Fruit fly (Drosophila melanogaster) whole organism, embryonic: Measurements from ENCODE around the gene MED14.
A peak's percentile ranks its signal among the peaks of the same experiment; 100 is the strongest.

Experiments
- Aef1 ChIP-seq: fragments of 200-800 bp; sonication (Bioruptor generic); IDR thresholded peaks from 3 replicates; pipeline ENCODE4 v1.3.6; 2022; ENCODE audit warnings: missing biosample characterization, missing genetic modification characterization
- CG10267 ChIP-seq: fragments of 200-800 bp; sonication (Bioruptor generic); optimal IDR thresholded peaks from 2 replicates; lab custom pipeline; 2018; ENCODE audit warnings: missing biosample characterization, mild to moderate bottlenecking, missing genetic modification characterization, moderate library complexity
- CG10274 ChIP-seq: fragments of 200-800 bp; sonication (Bioruptor generic); optimal IDR thresholded peaks from 3 replicates; lab custom pipeline; 2017; ENCODE audit warnings: missing biosample characterization, mild to moderate bottlenecking, missing genetic modification characterization
- CG11696 ChIP-seq: fragments of 200-800 bp; sonication (Bioruptor generic); IDR thresholded peaks from 2 replicates; pipeline ENCODE4 v1.3.6; 2022; ENCODE audit warnings: missing biosample characterization, missing genetic modification characterization
- CG12659 ChIP-seq: fragments of 200-800 bp; sonication (Bioruptor generic); optimal IDR thresholded peaks from 3 replicates; lab custom pipeline; 2017; ENCODE audit warnings: mild to moderate bottlenecking, missing biosample characterization, missing genetic modification reagents, missing genetic modification characterization
- CG12769 ChIP-seq: fragments of 200-800 bp; sonication (Bioruptor generic); optimal IDR thresholded peaks from 2 replicates; lab custom pipeline; 2019; ENCODE audit warnings: missing biosample characterization, mild to moderate bottlenecking, missing genetic modification characterization, moderate library complexity
- CG13894 ChIP-seq: fragments of 200-800 bp; sonication (Bioruptor generic); optimal IDR thresholded peaks from 3 replicates; lab custom pipeline; 2018; ENCODE audit warnings: missing biosample characterization, mild to moderate bottlenecking, missing genetic modification characterization, moderate library complexity
- CG16779 ChIP-seq: fragments of 200-800 bp; sonication (Bioruptor generic); IDR thresholded peaks from 2 replicates; pipeline ENCODE4 v1.3.6; 2022; ENCODE audit warnings: missing biosample characterization, missing genetic modification characterization
- CG17186 ChIP-seq: fragments of 200-800 bp; sonication (Bioruptor generic); optimal IDR thresholded peaks from 3 replicates; lab custom pipeline; 2017; ENCODE audit warnings: missing biosample characterization, missing genetic modification reagents, missing genetic modification characterization
- CG17328 ChIP-seq: fragments of 200-800 bp; sonication (Bioruptor generic); IDR thresholded peaks from 2 replicates; pipeline ENCODE4 v1.3.6; 2022; ENCODE audit warnings: missing biosample characterization, missing genetic modification characterization
- CG17912 ChIP-seq: fragments of 200-800 bp; sonication (Bioruptor generic); optimal IDR thresholded peaks from 2 replicates; lab custom pipeline; 2018; ENCODE audit warnings: missing biosample characterization, mild to moderate bottlenecking, missing genetic modification characterization
- CG2120 ChIP-seq: fragments of 200-800 bp; sonication (Bioruptor generic); optimal IDR thresholded peaks from 3 replicates; lab custom pipeline; 2016; ENCODE audit warnings: missing biosample characterization, missing genetic modification characterization
- CG2712 ChIP-seq: fragments of 200-800 bp; optimal IDR thresholded peaks from 3 replicates; lab custom pipeline; 2019; ENCODE audit warnings: missing biosample characterization, mild to moderate bottlenecking, missing genetic modification characterization, moderate library complexity
- CG30403 ChIP-seq: fragments of 200-800 bp; sonication (Bioruptor generic); optimal IDR thresholded peaks from 3 replicates; lab custom pipeline; 2016; ENCODE audit warnings: missing biosample characterization, missing genetic modification characterization
- CG30431 ChIP-seq: fragments of 200-800 bp; sonication (Bioruptor generic); optimal IDR thresholded peaks from 2 replicates; lab custom pipeline; 2017; ENCODE audit warnings: missing biosample characterization, missing genetic modification characterization
- CG32767 ChIP-seq: fragments of 200-800 bp; sonication (Bioruptor generic); IDR thresholded peaks from 2 replicates; pipeline ENCODE4 v1.3.6; 2022; ENCODE audit warnings: missing biosample characterization, missing genetic modification characterization
- CG3995 ChIP-seq: fragments of 200-800 bp; sonication (Bioruptor generic); optimal IDR thresholded peaks from 3 replicates; lab custom pipeline; 2016; ENCODE audit warnings: missing biosample characterization, missing genetic modification characterization
- CG4404 ChIP-seq: fragments of 200-800 bp; sonication (Bioruptor generic); IDR thresholded peaks from 2 replicates; pipeline ENCODE4 v1.3.6; 2022; ENCODE audit warnings: missing biosample characterization, missing genetic modification characterization
- CG8281 ChIP-seq: fragments of 200-800 bp; sonication (Bioruptor generic); optimal IDR thresholded peaks from 2 replicates; lab custom pipeline; 2018; ENCODE audit warnings: missing biosample characterization, mild to moderate bottlenecking, missing genetic modification characterization, moderate library complexity
- CG9609 ChIP-seq: fragments of 200-800 bp; sonication (Bioruptor generic); optimal IDR thresholded peaks from 3 replicates; lab custom pipeline; 2016; ENCODE audit warnings: missing biosample characterization, missing genetic modification characterization
- CG9932 ChIP-seq: fragments of 200-800 bp; sonication (Bioruptor generic); IDR thresholded peaks from 2 replicates; pipeline ENCODE4 v1.3.6; 2022; ENCODE audit warnings: missing biosample characterization, missing genetic modification characterization
- CHES-1-like ChIP-seq: fragments of 200-800 bp; sonication (Bioruptor generic); optimal IDR thresholded peaks from 2 replicates; lab custom pipeline; 2016; ENCODE audit warnings: missing biosample characterization, missing genetic modification characterization
- Camta ChIP-seq: fragments of 200-800 bp; sonication (Bioruptor generic); optimal IDR thresholded peaks from 2 replicates; lab custom pipeline; 2016; ENCODE audit warnings: missing biosample characterization, missing genetic modification characterization
- E2f2 ChIP-seq: fragments of 200-800 bp; sonication (Bioruptor generic); IDR thresholded peaks from 2 replicates; pipeline ENCODE4 v1.3.6; 2022; ENCODE audit warnings: missing biosample characterization, missing genetic modification characterization
- Hand ChIP-seq: fragments of 200-800 bp; sonication (Bioruptor generic); optimal IDR thresholded peaks from 2 replicates; lab custom pipeline; 2017; ENCODE audit warnings: mild to moderate bottlenecking, missing biosample characterization, missing genetic modification reagents, missing genetic modification characterization
- HmgZ ChIP-seq: fragments of 200-800 bp; sonication (Bioruptor generic); optimal IDR thresholded peaks from 2 replicates; lab custom pipeline; 2018; ENCODE audit warnings: missing biosample characterization, mild to moderate bottlenecking, missing genetic modification characterization
- Hmr ChIP-seq: fragments of 200-800 bp; sonication (Bioruptor generic); optimal IDR thresholded peaks from 3 replicates; lab custom pipeline; 2017; ENCODE audit warnings: mild to moderate bottlenecking, missing biosample characterization, missing genetic modification reagents, missing genetic modification characterization
- Max ChIP-seq: fragments of 200-800 bp; sonication (Bioruptor generic); optimal IDR thresholded peaks from 2 replicates; lab custom pipeline; 2016; ENCODE audit warnings: missing biosample characterization, mild to moderate bottlenecking, missing genetic modification characterization
- Nf-YB ChIP-seq: fragments of 200-800 bp; sonication (Bioruptor generic); optimal IDR thresholded peaks from 3 replicates; lab custom pipeline; 2019; ENCODE audit warnings: missing biosample characterization, mild to moderate bottlenecking, missing genetic modification characterization, moderate library complexity
- Nf-YC ChIP-seq: fragments of 200-800 bp; optimal IDR thresholded peaks from 3 replicates; lab custom pipeline; 2019; ENCODE audit warnings: missing biosample characterization, mild to moderate bottlenecking, missing genetic modification characterization, moderate library complexity
- Rx ChIP-seq: fragments of 200-800 bp; sonication (Bioruptor generic); IDR thresholded peaks from 2 replicates; pipeline ENCODE4 v1.3.6; 2022; ENCODE audit warnings: missing biosample characterization, missing genetic modification characterization
- Sox100B ChIP-seq: fragments of 200-800 bp; sonication (Bioruptor generic); optimal IDR thresholded peaks from 3 replicates; lab custom pipeline; 2018; ENCODE audit warnings: missing biosample characterization, mild to moderate bottlenecking, missing genetic modification characterization
- Stat92E ChIP-seq, 3 experiments: fragments of >200 bp in 2 of 3; fragments of 200-800 bp in 1 of 3; sonication (Bioruptor generic) in 1 of 3; optimal IDR thresholded peaks; 2 replicates each; lab custom pipeline; 2017 to 2019; ENCODE audit warnings: missing biosample characterization in 3 of 3, missing genetic modification characterization in 3 of 3, mild to moderate bottlenecking in 1 of 3, moderate library complexity in 1 of 3
- Taf1 ChIP-seq: fragments of 200-800 bp; sonication (Bioruptor generic); IDR thresholded peaks from 2 replicates; pipeline ENCODE4 v1.3.6; 2022; ENCODE audit warnings: missing biosample characterization, missing genetic modification characterization
- Usf ChIP-seq: fragments of 200-800 bp; sonication (Bioruptor generic); optimal IDR thresholded peaks from 2 replicates; lab custom pipeline; 2017; ENCODE audit warnings: missing genotype, missing biosample characterization, missing genetic modification characterization
- al ChIP-seq: fragments of 200-800 bp; sonication (Bioruptor generic); IDR thresholded peaks from 2 replicates; pipeline ENCODE4 v1.3.6; 2022; ENCODE audit warnings: missing biosample characterization, missing genetic modification characterization
- danr ChIP-seq: fragments of 200-800 bp; sonication (Bioruptor generic); IDR thresholded peaks from 2 replicates; pipeline ENCODE4 v1.3.6; 2022; ENCODE audit warnings: missing biosample characterization, missing genetic modification characterization
- dimm ChIP-seq: fragments of 200-800 bp; sonication (Bioruptor generic); IDR thresholded peaks from 2 replicates; pipeline ENCODE4 v1.3.6; 2022; ENCODE audit warnings: missing biosample characterization, missing genetic modification characterization
- dmrt99B ChIP-seq: fragments of 200-800 bp; sonication (Bioruptor generic); optimal IDR thresholded peaks from 2 replicates; lab custom pipeline; 2018; ENCODE audit warnings: missing biosample characterization, mild to moderate bottlenecking, missing genetic modification characterization, moderate library complexity
- ftz-f1 ChIP-seq: fragments of 200-800 bp; sonication (Bioruptor generic); optimal IDR thresholded peaks from 2 replicates; lab custom pipeline; 2016; ENCODE audit warnings: missing biosample characterization, missing genetic modification characterization
- gcm ChIP-seq: fragments of 200-800 bp; sonication (Bioruptor generic); optimal IDR thresholded peaks from 2 replicates; lab custom pipeline; 2019; ENCODE audit warnings: missing biosample characterization, mild to moderate bottlenecking, missing genetic modification characterization, moderate library complexity
- grn ChIP-seq: fragments of 200-800 bp; sonication (Bioruptor generic); optimal IDR thresholded peaks from 3 replicates; lab custom pipeline; 2017; ENCODE audit warnings: missing biosample characterization, missing genetic modification characterization
- maf-S ChIP-seq: fragments of 200-800 bp; sonication (Bioruptor generic); optimal IDR thresholded peaks from 2 replicates; lab custom pipeline; 2016; ENCODE audit warnings: missing biosample characterization, missing genetic modification characterization
- pfk ChIP-seq: fragments of 200-800 bp; sonication (Bioruptor generic); optimal IDR thresholded peaks from 2 replicates; lab custom pipeline; 2018; ENCODE audit warnings: missing biosample characterization, mild to moderate bottlenecking, missing genetic modification characterization, moderate library complexity
- schlank ChIP-seq: fragments of 200-800 bp; sonication (Bioruptor generic); optimal IDR thresholded peaks from 2 replicates; lab custom pipeline; 2018; ENCODE audit warnings: missing biosample characterization, mild to moderate bottlenecking, missing genetic modification characterization
- sisA ChIP-seq: fragments of 200-800 bp; sonication (Bioruptor generic); IDR thresholded peaks from 2 replicates; pipeline ENCODE4 v1.3.6; 2022; ENCODE audit warnings: missing biosample characterization, missing genetic modification characterization
- tgo ChIP-seq: fragments of 200-800 bp; sonication (Bioruptor generic); IDR thresholded peaks from 3 replicates; pipeline ENCODE4 v1.3.6; 2022; ENCODE audit warnings: missing biosample characterization, missing genetic modification characterization
- zen ChIP-seq: fragments of 200-800 bp; sonication (Bioruptor generic); optimal IDR thresholded peaks from 3 replicates; lab custom pipeline; 2018; ENCODE audit warnings: missing biosample characterization, mild to moderate bottlenecking, missing genetic modification characterization, moderate library complexity

Gene MED14

dm6 chr3L:626498-627369 lies 33.7 kb downstream of the MED14 start (continued):
- TF ChIP-seq gcm (GFP tag; lab: Kevin White, UChicago) (peak; percentile 22), CG30431 (peak; percentile 20), Max (GFP tag; lab: Kevin White, UChicago) (peak; percentile 1), Stat92E (GFP tag; optimal IDR thresholded peaks at IDR 0.05; lab: Kevin White, UChicago) (peak in 1 of 3 experiments; percentile 47), Rx (GFP tag; lab: Robert Waterston, UW) (peak; percentile 52; the same call in 1 of the 2 replicates), ftz-f1 (GFP tag; lab: Kevin White, UChicago) (peak; percentile 36), Usf (GFP tag; lab: Kevin White, UChicago) (peak; percentile 1), CG9932 (GFP tag; lab: Robert Waterston, UW) (peak; percentile 68), CG13894 (tag; lab: Kevin White, UChicago) (peak; percentile 74), CG4404 (GFP tag; lab: Robert Waterston, UW) (peak; percentile 33; the same call in 1 of the 2 replicates), CG32767 (GFP tag; lab: Robert Waterston, UW) (peak; percentile 26; the same call in 1 of the 2 replicates), Nf-YC (tag; lab: Kevin White, UChicago) (peak; percentile 34), CG3995 (GFP tag; lab: Kevin White, UChicago) (no peak), CG16779 (GFP tag; lab: Robert Waterston, UW) (0 out of 2 replicates have a peak, but pooled peaks have one; percentile 29), schlank (tag; lab: Kevin White, UChicago) (peak; percentile 27), dimm (GFP tag; lab: Robert Waterston, UW) (no peak), tgo (GFP tag; lab: Robert Waterston, UW) (peak; percentile 67), pfk (GFP tag; lab: Kevin White, UChicago) (no peak), Aef1 (GFP tag; lab: Robert Waterston, UW) (peak; percentile 78), grn (GFP tag; lab: Kevin White, UChicago) (peak; percentile 57), Hand (GFP tag; lab: Kevin White, UChicago) (no peak), al (GFP tag; lab: Robert Waterston, UW) (peak; percentile 57), maf-S (GFP tag; lab: Kevin White, UChicago) (peak; percentile 13), CG2712 (tag; lab: Kevin White, UChicago) (peak; percentile 52), CG8281 (peak; percentile 2), CG10267 (peak; percentile 1), Taf1 (no peak; the same call in 1 of the 2 replicates), Nf-YB (GFP tag; lab: Kevin White, UChicago) (peak; percentile 14), Sox100B (GFP tag; lab: Kevin White, UChicago) (peak; percentile 41), E2f2 (peak; percentile 24), CG2120 (GFP tag; lab: Kevin White, UChicago) (peak; percentile 21), CG10274 (GFP tag; lab: Kevin White, UChicago) (peak; percentile 23), Hmr (GFP tag; lab: Kevin White, UChicago) (peak; percentile 1), CG17912 (GFP tag; lab: Kevin White, UChicago) (no peak), dmrt99B (tag; lab: Kevin White, UChicago) (peak; percentile 39), HmgZ (peak; percentile 6), sisA (peak; percentile 61), CG9609 (GFP tag; lab: Kevin White, UChicago) (peak; percentile 38), danr (GFP tag; lab: Robert Waterston, UW) (0 out of 2 replicates have a peak, but pooled peaks have one; percentile 6), Camta (GFP tag; lab: Kevin White, UChicago) (peak; percentile 5), CHES-1-like (no peak), CG17186 (GFP tag; lab: Kevin White, UChicago) (no peak), CG17328 (GFP tag; lab: Robert Waterston, UW) (peak; percentile 29; the same call in 1 of the 2 replicates), CG30403 (GFP tag; lab: Kevin White, UChicago) (peak; percentile 54), CG12659 (GFP tag; lab: Kevin White, UChicago) (peak; percentile 23), CG11696 (GFP tag; lab: Robert Waterston, UW) (peak; percentile 52; the same call in 1 of the 2 replicates), CG12769 (tag; lab: Kevin White, UChicago) (peak; percentile 97), zen (tag; lab: Kevin White, UChicago) (peak; percentile 7)
